Worm (Caenorhabditis elegans): ENCODE results near the gene htp-2.

htp-2 gene

ce11 chrIV:6377335-6378069 is 41.8 kb upstream of the htp-2 start:
- TF ChIP-seq pha-4 (tag; optimal IDR thresholded peaks at IDR 0.05) (no peak), aly-2 (tag; optimal IDR thresholded peaks at IDR 0.05) (no peak), tbx-2 (tag; optimal IDR thresholded peaks at IDR 0.05) (no peak), ceh-9 (tag; optimal IDR thresholded peaks at IDR 0.05) (no peak), nhr-25 (tag; optimal IDR thresholded peaks at IDR 0.05) (no peak), lsy-12 (tag; optimal IDR thresholded peaks at IDR 0.05) (no peak)

- no peak for TF ChIP-seq lin-39 (tag; optimal IDR thresholded peaks at IDR 0.05)
- TF ChIP-seq fkh-2 (tag; optimal IDR thresholded peaks at IDR 0.05) = no peak
- TF ChIP-seq mdl-1 (tag; optimal IDR thresholded peaks at IDR 0.05) = no peak
- no peak for TF ChIP-seq nhr-28 (tag; optimal IDR thresholded peaks at IDR 0.05)
- TF ChIP-seq fos-1 (tag; optimal IDR thresholded peaks at IDR 0.05) = no peak
- TF ChIP-seq nhr-76 (tag; optimal IDR thresholded peaks at IDR 0.05) = no peak
- TF ChIP-seq nhr-237 (tag; optimal IDR thresholded peaks at IDR 0.05) = no peak
- TF ChIP-seq elt-2 (tag; optimal IDR thresholded peaks at IDR 0.05) = no peak
- no peak for TF ChIP-seq elt-1 (tag; optimal IDR thresholded peaks at IDR 0.05)
Observed at ce11 chrIV:6378398-6378797, 40.9 kb upstream of the htp-2 start.

- no peak for TF ChIP-seq nfya-1 (tag; optimal IDR thresholded peaks at IDR 0.05; ENCODE audit: insufficient read depth)
- no peak for TF ChIP-seq unc-62 (GFP tag; optimal IDR thresholded peaks at IDR 0.05)
- no peak for TF ChIP-seq jun-1 (tag; optimal IDR thresholded peaks at IDR 0.05)
Observed at ce11 chrIV:6383970-6384369, 35.4 kb upstream of the htp-2 start, which contains the start of gene shl-1. TSS of gene shl-1 (minus strand) at chrIV:6384070.

ce11 chrIV:6385010-6385409 is 34.3 kb upstream of the htp-2 start:
- TF ChIP-seq pha-4 (tag; optimal IDR thresholded peaks at IDR 0.05) (no peak), unc-39 (tag; optimal IDR thresholded peaks at IDR 0.05) (no peak), nhr-67 (tag; optimal IDR thresholded peaks at IDR 0.05) (no peak), fkh-10 (GFP tag; optimal IDR thresholded peaks at IDR 0.05) (peak; percentile 38), daf-12 (tag; optimal IDR thresholded peaks at IDR 0.05) (no peak), nhr-11 (tag; optimal IDR thresholded peaks at IDR 0.05) (no peak), nfya-1 (tag; optimal IDR thresholded peaks at IDR 0.05; ENCODE audit: insufficient read depth) (no peak), skn-1 (tag; optimal IDR thresholded peaks at IDR 0.05) (no peak)

- no peak for TF ChIP-seq tbx-2 (tag; optimal IDR thresholded peaks at IDR 0.05)
- TF ChIP-seq nfya-1 (tag; optimal IDR thresholded peaks at IDR 0.05; ENCODE audit: insufficient read depth) = no peak
- TF ChIP-seq R02D3.7 (tag; optimal IDR thresholded peaks at IDR 0.05) = no peak
- TF ChIP-seq elt-1 (tag; optimal IDR thresholded peaks at IDR 0.05) = no peak
- no peak for TF ChIP-seq mdl-1 (tag; optimal IDR thresholded peaks at IDR 0.05)
- no peak for TF ChIP-seq elt-2 (tag; optimal IDR thresholded peaks at IDR 0.05)
Observed at ce11 chrIV:6388550-6388949, 30.8 kb upstream of the htp-2 start.

ce11 chrIV:6391566-6391965 is 27.8 kb upstream of the htp-2 start:
- TF ChIP-seq snpc-4 (tag; optimal IDR thresholded peaks at IDR 0.05) = no peak
- peak; percentile 86 for TF ChIP-seq nfya-1 (tag; optimal IDR thresholded peaks at IDR 0.05; ENCODE audit: insufficient read depth)

- TF ChIP-seq ceh-9 (tag; optimal IDR thresholded peaks at IDR 0.05) (no peak), nfya-1 (tag; optimal IDR thresholded peaks at IDR 0.05; ENCODE audit: insufficient read depth) (peak; percentile 60), fkh-10 (GFP tag; optimal IDR thresholded peaks at IDR 0.05) (no peak), pha-4 (tag; optimal IDR thresholded peaks at IDR 0.05) (no peak), nhr-11 (tag; optimal IDR thresholded peaks at IDR 0.05) (peak; percentile 73), lin-15B (tag; optimal IDR thresholded peaks at IDR 0.05) (peak; percentile 27), egl-5 (tag; optimal IDR thresholded peaks at IDR 0.05) (peak; percentile 51), skn-1 (tag; optimal IDR thresholded peaks at IDR 0.05) (peak; percentile 78), tbx-2 (tag; optimal IDR thresholded peaks at IDR 0.05) (no peak)
Observed at ce11 chrIV:6393329-6393728, 26.0 kb upstream of the htp-2 start.
